Fruit fly (Drosophila melanogaster) whole organism, embryonic: ENCODE data around the gene CG31743.

ENCODE experiments used
- CG13624 ChIP-seq: fragments of 200-800 bp; sonication (Bioruptor generic); optimal IDR thresholded peaks from 2 replicates; lab custom pipeline; 2016; ENCODE audit warnings: missing biosample characterization, missing genetic modification characterization
- CG17359 ChIP-seq: fragments of 200-800 bp; sonication (Bioruptor generic); optimal IDR thresholded peaks from 3 replicates; lab custom pipeline; 2018; ENCODE audit warnings: missing biosample characterization, mild to moderate bottlenecking, missing genetic modification characterization, moderate library complexity
- Spps ChIP-seq: fragments of 200-800 bp; sonication (Bioruptor generic); optimal IDR thresholded peaks from 2 replicates; lab custom pipeline; 2018; ENCODE audit warnings: missing biosample characterization, mild to moderate bottlenecking, missing genetic modification characterization
- phol ChIP-seq: fragments of 200-800 bp; sonication (Bioruptor generic); optimal IDR thresholded peaks from 3 replicates; lab custom pipeline; 2018; ENCODE audit warnings: missing biosample characterization, mild to moderate bottlenecking, missing genetic modification characterization, moderate library complexity
- toy ChIP-seq: fragments of 200-800 bp; sonication (Bioruptor generic); IDR thresholded peaks from 2 replicates; pipeline ENCODE4 v1.3.6; 2022; ENCODE audit warnings: missing biosample characterization, missing genetic modification characterization

DNA sequence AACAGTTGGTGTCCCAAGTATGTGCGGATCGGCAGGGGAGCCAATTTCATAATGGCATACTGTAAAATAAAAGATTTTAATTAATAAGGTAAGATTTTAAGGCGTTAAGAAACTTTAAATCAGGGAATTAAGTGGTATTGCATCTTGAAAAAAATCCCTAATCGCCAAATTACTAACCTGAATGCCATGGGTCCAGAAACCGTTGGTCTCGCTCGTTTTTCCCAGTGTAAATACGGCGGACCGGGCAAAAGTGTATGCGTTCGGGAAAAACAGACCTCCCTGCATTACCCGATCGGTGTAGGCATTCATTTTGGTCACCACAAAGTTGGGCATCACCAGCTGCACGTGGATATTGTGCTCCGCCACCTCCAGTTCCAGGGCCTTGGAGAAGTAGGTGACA is 36.0 kb upstream of the CG31743 start:
- TF ChIP-seq Spps (no peak), phol (tag; lab: Kevin White, UChicago) (no peak), CG17359 (tag; lab: Kevin White, UChicago) (no peak), CG13624 (GFP tag; lab: Kevin White, UChicago) (no peak), toy (GFP tag; lab: Robert Waterston, UW) (no peak)
